Fruit fly (Drosophila melanogaster) whole organism, adult: ENCODE data around the gene puf.
A peak's percentile ranks its signal among the peaks of the same experiment; 100 is the strongest.

Experiments
- CG14711 ChIP-seq: fragments of 200-800 bp; sonication (Bioruptor generic); optimal IDR thresholded peaks from 2 replicates; lab custom pipeline; 2018; ENCODE audit warnings: missing biosample characterization, mild to moderate bottlenecking, missing genetic modification characterization, moderate library complexity
- CG5204 ChIP-seq: fragments of 200-800 bp; sonication (Bioruptor generic); optimal IDR thresholded peaks from 2 replicates; lab custom pipeline; 2016; ENCODE audit warnings: missing biosample characterization, missing genetic modification characterization
- CG7045 ChIP-seq: fragments of 200-800 bp; sonication (Bioruptor generic); optimal IDR thresholded peaks from 2 replicates; lab custom pipeline; 2017; ENCODE audit warnings: missing biosample characterization, mild to moderate bottlenecking, missing genetic modification characterization
- Clk ChIP-seq: fragments of 200-800 bp; sonication (Bioruptor generic); optimal IDR thresholded peaks from 2 replicates; lab custom pipeline; 2017; ENCODE audit warnings: missing biosample characterization, missing genetic modification characterization
- Mnt ChIP-seq: fragments of 200-800 bp; sonication (Bioruptor generic); optimal IDR thresholded peaks from 2 replicates; lab custom pipeline; 2016; ENCODE audit warnings: missing biosample characterization, mild to moderate bottlenecking, missing genetic modification characterization
- bab1 ChIP-seq: fragments of 200-800 bp; sonication (Bioruptor generic); optimal IDR thresholded peaks from 3 replicates; lab custom pipeline; 2019; ENCODE audit warnings: missing biosample characterization, mild to moderate bottlenecking, missing genetic modification characterization, moderate library complexity
- kay ChIP-seq: fragments of 200-800 bp; sonication (Bioruptor generic); peaks from one replicate; lab custom pipeline; 2016; ENCODE audit warnings: missing biosample characterization, missing genetic modification characterization, borderline replicate concordance
- ovo ChIP-seq: fragments of 200-800 bp; sonication (Bioruptor generic); optimal IDR thresholded peaks from 2 replicates; lab custom pipeline; 2016; ENCODE audit warnings: missing biosample characterization, missing genetic modification characterization
- pad ChIP-seq: fragments of 200-800 bp; sonication (Bioruptor generic); optimal IDR thresholded peaks from 3 replicates; lab custom pipeline; 2017; ENCODE audit warnings: missing biosample characterization, missing genetic modification characterization, mild to moderate bottlenecking, moderate library complexity, missing genetic modification reagents
- toe ChIP-seq: fragments of 200-800 bp; sonication (Bioruptor generic); optimal IDR thresholded peaks from 2 replicates; lab custom pipeline; 2016; ENCODE audit warnings: missing biosample characterization, missing genetic modification characterization

DNA sequence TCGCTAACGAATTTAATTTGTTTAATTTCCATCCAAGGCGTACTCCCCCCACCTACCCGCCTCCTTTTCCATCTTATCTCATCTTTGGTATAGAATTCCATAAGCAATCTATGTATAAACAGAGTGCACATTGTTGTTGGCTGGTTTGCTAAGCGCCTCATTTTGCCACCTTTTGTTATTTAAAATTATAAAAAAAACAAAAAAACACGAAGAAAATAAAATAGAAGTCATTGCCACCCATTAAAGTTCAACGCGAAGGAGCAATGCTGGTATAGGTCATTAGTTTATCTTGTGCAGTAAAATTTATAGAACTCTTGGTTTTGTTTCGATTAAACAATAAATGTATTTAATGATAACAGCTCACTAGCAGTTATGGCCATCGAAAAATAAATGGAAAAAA is 15.5 kb downstream of the puf start:
- TF ChIP-seq CG14711, result no peak
- TF ChIP-seq pad (GFP tag; lab: Kevin White, UChicago), result no peak
- no peak for TF ChIP-seq CG7045 (GFP tag; lab: Kevin White, UChicago)
- peak; percentile 73 for TF ChIP-seq kay
- no peak for TF ChIP-seq toe (GFP tag; lab: Kevin White, UChicago)
- no peak for TF ChIP-seq bab1
- TF ChIP-seq Clk (GFP tag; lab: Kevin White, UChicago), result no peak
- no peak for TF ChIP-seq ovo
- no peak for TF ChIP-seq Mnt (GFP tag; lab: Kevin White, UChicago)
- no peak for TF ChIP-seq CG5204 (GFP tag; lab: Kevin White, UChicago)
